Fruit fly (Drosophila melanogaster) whole organism, embryonic: Measurements from ENCODE around the gene RpL32.

Experiments used
- Atf6 ChIP-seq: fragments of 200-800 bp; sonication (Bioruptor generic); IDR thresholded peaks from 2 replicates; pipeline ENCODE4 v1.3.6; 2022; ENCODE audit warnings: missing biosample characterization, missing genetic modification characterization
- B-H1 ChIP-seq: fragments of 200-800 bp; sonication (Bioruptor generic); IDR thresholded peaks from 3 replicates; pipeline ENCODE4 v1.3.6; 2022; ENCODE audit warnings: missing biosample characterization, missing genetic modification characterization
- BtbVII ChIP-seq: fragments of 200-800 bp; sonication (Bioruptor generic); optimal IDR thresholded peaks from 3 replicates; lab custom pipeline; 2017; ENCODE audit warnings: missing biosample characterization, mild to moderate bottlenecking, missing genetic modification characterization
- CG10274 ChIP-seq: fragments of 200-800 bp; sonication (Bioruptor generic); optimal IDR thresholded peaks from 3 replicates; lab custom pipeline; 2017; ENCODE audit warnings: missing biosample characterization, mild to moderate bottlenecking, missing genetic modification characterization
- CG11085 ChIP-seq: fragments of 200-800 bp; sonication (Bioruptor generic); IDR thresholded peaks from 2 replicates; pipeline ENCODE4 v1.3.6; 2022; ENCODE audit warnings: missing biosample characterization, missing genetic modification characterization
- CG12219 ChIP-seq: fragments of 200-800 bp; sonication (Bioruptor generic); optimal IDR thresholded peaks from 3 replicates; lab custom pipeline; 2018; ENCODE audit warnings: missing biosample characterization, mild to moderate bottlenecking, missing genetic modification characterization
- CG13424 ChIP-seq: fragments of 200-800 bp; sonication (Bioruptor generic); optimal IDR thresholded peaks from 2 replicates; lab custom pipeline; 2019; ENCODE audit warnings: missing biosample characterization, mild to moderate bottlenecking, missing genetic modification characterization, moderate library complexity
- CG15073 ChIP-seq: fragments of 200-800 bp; sonication (Bioruptor generic); optimal IDR thresholded peaks from 2 replicates; lab custom pipeline; 2016; ENCODE audit warnings: missing biosample characterization, missing genetic modification characterization
- CG16779 ChIP-seq: fragments of 200-800 bp; sonication (Bioruptor generic); IDR thresholded peaks from 2 replicates; pipeline ENCODE4 v1.3.6; 2022; ENCODE audit warnings: missing biosample characterization, missing genetic modification characterization
- CG1832 ChIP-seq: fragments of 200-800 bp; sonication (Bioruptor generic); optimal IDR thresholded peaks from 2 replicates; lab custom pipeline; 2017; ENCODE audit warnings: missing biosample characterization, mild to moderate bottlenecking, missing genetic modification characterization, inconsistent platforms
- CG31224 ChIP-seq: fragments of 200-800 bp; sonication (Bioruptor generic); IDR thresholded peaks from 2 replicates; pipeline ENCODE4 v1.3.6; 2022; ENCODE audit warnings: missing biosample characterization, missing genetic modification characterization
- CG3163 ChIP-seq: fragments of 200-800 bp; sonication (Bioruptor generic); optimal IDR thresholded peaks from 3 replicates; lab custom pipeline; 2016; ENCODE audit warnings: missing biosample characterization, missing genetic modification characterization
- CG32532 ChIP-seq: fragments of 200-800 bp; sonication (Bioruptor generic); IDR thresholded peaks from 2 replicates; pipeline ENCODE4 v1.3.6; 2022; ENCODE audit warnings: missing biosample characterization, missing genetic modification characterization
- CG4360 ChIP-seq: fragments of 200-800 bp; sonication (Bioruptor generic); IDR thresholded peaks from 2 replicates; pipeline ENCODE4 v1.3.6; 2022; ENCODE audit warnings: missing biosample characterization, missing genetic modification characterization
- CG5953 ChIP-seq: fragments of 200-800 bp; sonication (Bioruptor generic); IDR thresholded peaks from 2 replicates; pipeline ENCODE4 v1.3.6; 2022; ENCODE audit warnings: missing biosample characterization, missing genetic modification characterization
- CG7786 ChIP-seq: fragments of 200-800 bp; sonication (Bioruptor generic); optimal IDR thresholded peaks from 2 replicates; lab custom pipeline; 2016; ENCODE audit warnings: missing biosample characterization, missing genetic modification characterization
- CG9437 ChIP-seq: fragments of 200-800 bp; sonication (Bioruptor generic); optimal IDR thresholded peaks from 2 replicates; lab custom pipeline; 2018; ENCODE audit warnings: missing biosample characterization, mild to moderate bottlenecking, missing genetic modification characterization
- Camta ChIP-seq: fragments of 200-800 bp; sonication (Bioruptor generic); optimal IDR thresholded peaks from 2 replicates; lab custom pipeline; 2016; ENCODE audit warnings: missing biosample characterization, missing genetic modification characterization
- CoRest ChIP-seq: fragments of 200-800 bp; sonication (Bioruptor generic); optimal IDR thresholded peaks from 3 replicates; lab custom pipeline; 2018; ENCODE audit warnings: missing biosample characterization, mild to moderate bottlenecking, missing genetic modification characterization, moderate library complexity
- CrebB ChIP-seq: fragments of 200-800 bp; sonication (Bioruptor generic); optimal IDR thresholded peaks from 3 replicates; lab custom pipeline; 2018; ENCODE audit warnings: missing biosample characterization, mild to moderate bottlenecking, missing genetic modification characterization
- D ChIP-seq, 2 experiments: fragments of 200-800 bp in 1 of 2; fragments of >200 bp in 1 of 2; sonication (Bioruptor generic) in 1 of 2; optimal IDR thresholded peaks; 2 replicates in 1 of 2; 3 replicates in 1 of 2; lab custom pipeline; 2017; ENCODE audit warnings: mild to moderate bottlenecking in 1 of 2, missing biosample characterization in 1 of 2, missing genetic modification characterization in 1 of 2, missing genetic modification reagents in 1 of 2
- Dip3 ChIP-seq: fragments of 200-800 bp; sonication (Bioruptor generic); optimal IDR thresholded peaks from 3 replicates; lab custom pipeline; 2016; ENCODE audit warnings: missing biosample characterization, missing genetic modification characterization
- E2f1 ChIP-seq: fragments of 200-800 bp; sonication (Bioruptor generic); IDR thresholded peaks from 2 replicates; pipeline ENCODE4 v1.3.6; 2022; ENCODE audit warnings: missing biosample characterization, missing genetic modification characterization
- GATAe ChIP-seq: fragments of 200-800 bp; sonication (Bioruptor generic); conservative IDR thresholded peaks from 2 replicates; pipeline ENCODE4 v1.3.6; 2022; ENCODE audit warnings: missing biosample characterization, missing genetic modification characterization
- H2.0 ChIP-seq: fragments of 200-800 bp; sonication (Bioruptor generic); IDR thresholded peaks from 2 replicates; pipeline ENCODE4 v1.3.6; 2022; ENCODE audit warnings: missing biosample characterization, missing genetic modification characterization
- MBD-R2 ChIP-seq: fragments of 200-800 bp; sonication (Bioruptor generic); IDR thresholded peaks from 2 replicates; pipeline ENCODE4 v1.3.6; 2022; ENCODE audit warnings: missing biosample characterization, missing genetic modification characterization
- NK7.1 ChIP-seq: fragments of 200-800 bp; sonication (Bioruptor generic); optimal IDR thresholded peaks from 3 replicates; lab custom pipeline; 2016; ENCODE audit warnings: missing biosample characterization, missing genetic modification characterization
- Ravus ChIP-seq: fragments of 200-800 bp; sonication (Bioruptor generic); IDR thresholded peaks from 2 replicates; pipeline ENCODE4 v1.3.6; 2022; ENCODE audit warnings: missing biosample characterization, missing genetic modification characterization
- Xrp1 ChIP-seq: fragments of 200-800 bp; sonication (Bioruptor generic); IDR thresholded peaks from 2 replicates; pipeline ENCODE4 v1.3.6; 2022; ENCODE audit warnings: missing biosample characterization, missing genetic modification characterization
- ac ChIP-seq: fragments of 200-800 bp; sonication (Bioruptor generic); optimal IDR thresholded peaks from 3 replicates; lab custom pipeline; 2017; ENCODE audit warnings: missing biosample characterization, mild to moderate bottlenecking, missing genetic modification characterization
- al ChIP-seq: fragments of 200-800 bp; sonication (Bioruptor generic); IDR thresholded peaks from 2 replicates; pipeline ENCODE4 v1.3.6; 2022; ENCODE audit warnings: missing biosample characterization, missing genetic modification characterization
- amos ChIP-seq: fragments of 200-800 bp; sonication (Bioruptor generic); IDR thresholded peaks from 2 replicates; pipeline ENCODE4 v1.3.6; 2022; ENCODE audit warnings: missing biosample characterization, missing genetic modification characterization; ENCODE audit not compliant: partially characterized antibody
- btn ChIP-seq: fragments of 200-800 bp; sonication (Bioruptor generic); optimal IDR thresholded peaks from 2 replicates; lab custom pipeline; 2016; ENCODE audit warnings: missing biosample characterization, missing genetic modification characterization
- ci ChIP-seq: fragments of 200-800 bp; sonication (Bioruptor generic); IDR thresholded peaks from 3 replicates; pipeline ENCODE4 v1.3.6; 2022; ENCODE audit warnings: missing biosample characterization, missing genetic modification characterization
- danr ChIP-seq: fragments of 200-800 bp; sonication (Bioruptor generic); IDR thresholded peaks from 2 replicates; pipeline ENCODE4 v1.3.6; 2022; ENCODE audit warnings: missing biosample characterization, missing genetic modification characterization
- dmrt11E ChIP-seq: fragments of 200-800 bp; sonication (Bioruptor generic); optimal IDR thresholded peaks from 3 replicates; lab custom pipeline; 2018; ENCODE audit warnings: missing biosample characterization, mild to moderate bottlenecking, missing genetic modification characterization, moderate library complexity
- fd64A ChIP-seq: fragments of 200-800 bp; sonication (Bioruptor generic); optimal IDR thresholded peaks from 3 replicates; lab custom pipeline; 2018; ENCODE audit warnings: missing biosample characterization, mild to moderate bottlenecking, missing genetic modification characterization
- gfzf ChIP-seq: fragments of 200-800 bp; sonication (Bioruptor generic); optimal IDR thresholded peaks from 2 replicates; lab custom pipeline; 2016; ENCODE audit warnings: missing biosample characterization, mild to moderate bottlenecking, missing genetic modification characterization, moderate library complexity
- gro ChIP-seq: fragments of 200-800 bp; sonication (Bioruptor generic); optimal IDR thresholded peaks from 2 replicates; lab custom pipeline; 2016; ENCODE audit warnings: missing biosample characterization, missing genetic modification characterization
- inv ChIP-seq: fragments of 200-800 bp; sonication (Bioruptor generic); IDR thresholded peaks from 2 replicates; pipeline ENCODE4 v1.3.6; 2022; ENCODE audit warnings: missing biosample characterization, missing genetic modification characterization; ENCODE audit not compliant: partially characterized antibody
- kah ChIP-seq: fragments of 200-800 bp; sonication (Bioruptor generic); optimal IDR thresholded peaks from 2 replicates; lab custom pipeline; 2018; ENCODE audit warnings: missing biosample characterization, mild to moderate bottlenecking, missing genetic modification characterization
- nerfin-2 ChIP-seq: fragments of 200-800 bp; sonication (Bioruptor generic); IDR thresholded peaks from 2 replicates; pipeline ENCODE4 v1.3.6; 2022; ENCODE audit warnings: missing biosample characterization, missing genetic modification characterization; ENCODE audit not compliant: partially characterized antibody
- pros ChIP-seq: fragments of 200-800 bp; sonication (Bioruptor generic); optimal IDR thresholded peaks from 3 replicates; lab custom pipeline; 2019; ENCODE audit warnings: missing biosample characterization, mild to moderate bottlenecking, missing genetic modification characterization, moderate library complexity
- salm ChIP-seq: fragments of 200-800 bp; sonication (Bioruptor generic); optimal IDR thresholded peaks from 2 replicates; lab custom pipeline; 2018; ENCODE audit warnings: missing biosample characterization, mild to moderate bottlenecking, missing genetic modification characterization
- seq ChIP-seq: fragments of 200-800 bp; sonication (Bioruptor generic); IDR thresholded peaks from 2 replicates; pipeline ENCODE4 v1.3.6; 2022; ENCODE audit warnings: missing biosample characterization, missing genetic modification characterization
- sob ChIP-seq: fragments of 200-800 bp; sonication (Bioruptor generic); IDR thresholded peaks from 2 replicates; pipeline ENCODE4 v1.3.6; 2022; ENCODE audit warnings: missing biosample characterization, missing genetic modification characterization
- sug ChIP-seq: fragments of 200-800 bp; optimal IDR thresholded peaks from 2 replicates; lab custom pipeline; 2019; ENCODE audit warnings: missing biosample characterization, mild to moderate bottlenecking, missing genetic modification characterization, moderate library complexity
- zfh1 ChIP-seq: fragments of 200-800 bp; sonication (Bioruptor generic); IDR thresholded peaks from 3 replicates; pipeline ENCODE4 v1.3.6; 2022; ENCODE audit warnings: missing biosample characterization, missing genetic modification characterization

RpL32 gene

dm6 chr3R:30046029-30047001 lies at the start of gene RpL32, which contains the start of gene CG7943 (continued):
- TF ChIP-seq CG9437 (GFP tag; lab: Kevin White, UChicago), result peak; percentile 76
- TF ChIP-seq pros (GFP tag; lab: Kevin White, UChicago), result peak; percentile 54
- peak; percentile 95 for TF ChIP-seq al (GFP tag; lab: Robert Waterston, UW)
- peak; percentile 85 for TF ChIP-seq CoRest
- TF ChIP-seq E2f1 (GFP tag; lab: Robert Waterston, UW), result peak; percentile 93
- TF ChIP-seq fd64A (GFP tag; lab: Kevin White, UChicago), result peak; percentile 91
- peak; percentile 91 for TF ChIP-seq danr (GFP tag; lab: Robert Waterston, UW)
- peak; percentile 98 for TF ChIP-seq Camta (GFP tag; lab: Kevin White, UChicago)
- peak; percentile 83 for TF ChIP-seq H2.0 (GFP tag; lab: Robert Waterston, UW)
- peak; percentile 97 for TF ChIP-seq Dip3 (GFP tag; lab: Kevin White, UChicago)
- TF ChIP-seq btn, result peak; percentile 74
- peak; percentile 87 for TF ChIP-seq CG16779 (GFP tag; lab: Robert Waterston, UW)
- peak; percentile 97 for TF ChIP-seq ci (GFP tag; lab: Robert Waterston, UW)
- TF ChIP-seq CG11085 (GFP tag; lab: Robert Waterston, UW), result peak; percentile 93
- TF ChIP-seq salm, result peak; percentile 86
- TF ChIP-seq CG15073 (GFP tag; lab: Kevin White, UChicago), result peak; percentile 53
- TF ChIP-seq BtbVII (GFP tag; lab: Kevin White, UChicago), result peak; percentile 92
- peak; percentile 78 for TF ChIP-seq CG3163
- peak; percentile 100 for TF ChIP-seq nerfin-2 (GFP tag; lab: Robert Waterston, UW)
- peak; percentile 79 for TF ChIP-seq dmrt11E (tag; lab: Kevin White, UChicago)
- TF ChIP-seq zfh1, result peak; percentile 96
- TF ChIP-seq gro (GFP tag; lab: Kevin White, UChicago), result peak; percentile 98
- TF ChIP-seq ac (GFP tag; lab: Kevin White, UChicago), result peak; percentile 54
- TF ChIP-seq sug, result peak; percentile 95
- peak; percentile 87 for TF ChIP-seq CG10274 (GFP tag; lab: Kevin White, UChicago)
- TF ChIP-seq kah, result peak; percentile 72
- peak; percentile 100 for TF ChIP-seq amos (GFP tag; lab: Robert Waterston, UW)
- peak; percentile 90 for TF ChIP-seq B-H1 (GFP tag; lab: Robert Waterston, UW)
- no peak for TF ChIP-seq D (optimal IDR thresholded peaks at IDR 0.05; lab: Kevin White, UChicago)
- peak; percentile 89 for TF ChIP-seq D (GFP tag; optimal IDR thresholded peaks at IDR 0.05; lab: Kevin White, UChicago)
- TF ChIP-seq CG12219, result peak; percentile 77
- TF ChIP-seq CG1832 (GFP tag; lab: Kevin White, UChicago), result no peak
- peak; percentile 95 for TF ChIP-seq NK7.1 (GFP tag; lab: Kevin White, UChicago)
- TF ChIP-seq GATAe, result peak; percentile 80
- peak; percentile 89 for TF ChIP-seq MBD-R2
- TF ChIP-seq Ravus (GFP tag; lab: Robert Waterston, UW), result peak; percentile 78
- peak; percentile 92 for TF ChIP-seq CG5953 (GFP tag; lab: Robert Waterston, UW)
- TF ChIP-seq inv (GFP tag; lab: Robert Waterston, UW), result peak; percentile 100
- peak; percentile 90 for TF ChIP-seq CG7786 (GFP tag; lab: Kevin White, UChicago)
- TF ChIP-seq CG13424 (tag; lab: Kevin White, UChicago), result peak; percentile 83
- peak; percentile 94 for TF ChIP-seq Xrp1 (GFP tag; lab: Robert Waterston, UW)
- TF ChIP-seq CrebB (tag; lab: Kevin White, UChicago), result peak; percentile 87
- peak; percentile 96 for TF ChIP-seq CG32532 (GFP tag; lab: Robert Waterston, UW)
- peak; percentile 75 for TF ChIP-seq gfzf (GFP tag; lab: Kevin White, UChicago)
- TF ChIP-seq CG4360, result peak; percentile 67
- TF ChIP-seq seq (GFP tag; lab: Robert Waterston, UW), result peak; percentile 95
- TF ChIP-seq Atf6 (GFP tag; lab: Robert Waterston, UW), result peak; percentile 96
- TF ChIP-seq CG31224 (GFP tag; lab: Robert Waterston, UW), result peak; percentile 90
- TF ChIP-seq sob, result peak; percentile 97
